Worm (Caenorhabditis elegans): ENCODE data around the gene R12G8.1.

DNA sequence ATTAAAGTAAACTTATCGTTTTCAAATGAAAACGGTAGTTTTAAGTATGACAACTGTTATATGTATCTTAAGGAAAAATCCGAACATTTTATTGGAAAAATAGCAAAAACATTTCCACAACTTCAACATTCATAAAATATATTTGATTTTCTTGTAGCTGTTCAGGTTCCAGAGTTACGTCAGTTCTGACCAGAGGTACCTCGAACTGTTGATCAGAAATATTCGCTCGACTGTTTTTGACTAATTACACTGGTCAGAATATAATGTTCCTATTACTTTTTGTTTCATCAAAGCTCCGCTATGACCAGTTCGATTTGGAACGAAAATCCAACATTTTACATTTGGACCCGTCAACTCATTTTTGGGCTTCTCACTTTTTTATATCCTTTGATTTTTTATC lies 42.0 kb downstream of the R12G8.1 start, which contains the start of gene srh-31:
- TF ChIP-seq lin-13 (tag; optimal IDR thresholded peaks at IDR 0.05) (no peak), nhr-237 (tag; optimal IDR thresholded peaks at IDR 0.05) (no peak), ztf-11 (tag; optimal IDR thresholded peaks at IDR 0.05) (no peak), sptf-1 (tag; optimal IDR thresholded peaks at IDR 0.05) (no peak), unc-120 (tag; optimal IDR thresholded peaks at IDR 0.05; ENCODE audit: poor library complexity, severe bottlenecking) (no peak), nhr-76 (tag; optimal IDR thresholded peaks at IDR 0.05) (no peak), unc-62 (GFP tag; optimal IDR thresholded peaks at IDR 0.05) (no peak), hlh-1 (tag; optimal IDR thresholded peaks at IDR 0.05) (no peak), blmp-1 (tag; optimal IDR thresholded peaks at IDR 0.05) (no peak), nhr-12 (tag; optimal IDR thresholded peaks at IDR 0.05) (no peak), nhr-2 (tag; optimal IDR thresholded peaks at IDR 0.05) (no peak), lsy-2 (tag; optimal IDR thresholded peaks at IDR 0.05) (no peak), pha-4 (tag; optimal IDR thresholded peaks at IDR 0.05) (no peak)
